Fruit fly (Drosophila melanogaster) whole organism, embryonic: ENCODE measurements around the gene ry.

Experiments used
- Abd-B ChIP-seq: fragments of 200-800 bp; sonication (Bioruptor generic); optimal IDR thresholded peaks from 2 replicates; lab custom pipeline; 2018; ENCODE audit warnings: missing biosample characterization, mild to moderate bottlenecking, missing genetic modification characterization, moderate library complexity
- Adf1 ChIP-seq: fragments of 200-800 bp; sonication (Bioruptor generic); IDR thresholded peaks from 2 replicates; pipeline ENCODE4 v1.3.6; 2022; ENCODE audit warnings: missing biosample characterization, missing genetic modification characterization
- CG11456 ChIP-seq: fragments of 200-800 bp; sonication (Bioruptor generic); IDR thresholded peaks from 3 replicates; pipeline ENCODE4 v1.3.6; 2022; ENCODE audit warnings: missing biosample characterization, missing genetic modification characterization
- CG12659 ChIP-seq: fragments of 200-800 bp; sonication (Bioruptor generic); optimal IDR thresholded peaks from 3 replicates; lab custom pipeline; 2017; ENCODE audit warnings: mild to moderate bottlenecking, missing biosample characterization, missing genetic modification reagents, missing genetic modification characterization
- CG13123 ChIP-seq: fragments of 200-800 bp; sonication (Bioruptor generic); optimal IDR thresholded peaks from 2 replicates; lab custom pipeline; 2016; ENCODE audit warnings: missing biosample characterization, missing genetic modification characterization
- CG13424 ChIP-seq: fragments of 200-800 bp; sonication (Bioruptor generic); optimal IDR thresholded peaks from 2 replicates; lab custom pipeline; 2019; ENCODE audit warnings: missing biosample characterization, mild to moderate bottlenecking, missing genetic modification characterization, moderate library complexity
- CG17186 ChIP-seq: fragments of 200-800 bp; sonication (Bioruptor generic); optimal IDR thresholded peaks from 3 replicates; lab custom pipeline; 2017; ENCODE audit warnings: missing biosample characterization, missing genetic modification reagents, missing genetic modification characterization
- CG17568 ChIP-seq: fragments of 200-800 bp; sonication (Bioruptor generic); optimal IDR thresholded peaks from 2 replicates; lab custom pipeline; 2018; ENCODE audit warnings: missing biosample characterization, mild to moderate bottlenecking, missing genetic modification characterization, moderate library complexity
- CG17612 ChIP-seq: fragments of 200-800 bp; sonication (Bioruptor generic); IDR thresholded peaks from 2 replicates; pipeline ENCODE4 v1.3.6; 2022; ENCODE audit warnings: missing biosample characterization, missing genetic modification characterization
- CG1832 ChIP-seq: fragments of 200-800 bp; sonication (Bioruptor generic); optimal IDR thresholded peaks from 2 replicates; lab custom pipeline; 2017; ENCODE audit warnings: missing biosample characterization, mild to moderate bottlenecking, missing genetic modification characterization, inconsistent platforms
- CG2678 ChIP-seq: fragments of 200-800 bp; sonication (Bioruptor generic); optimal IDR thresholded peaks from 3 replicates; lab custom pipeline; 2019; ENCODE audit warnings: missing biosample characterization, mild to moderate bottlenecking, missing genetic modification characterization, moderate library complexity
- CG2889 ChIP-seq: fragments of 200-800 bp; sonication (Bioruptor generic); IDR thresholded peaks from 3 replicates; pipeline ENCODE4 v1.3.6; 2022; ENCODE audit warnings: missing biosample characterization, missing genetic modification characterization
- CG30403 ChIP-seq: fragments of 200-800 bp; sonication (Bioruptor generic); optimal IDR thresholded peaks from 3 replicates; lab custom pipeline; 2016; ENCODE audit warnings: missing biosample characterization, missing genetic modification characterization
- CG3407 ChIP-seq: fragments of 200-800 bp; sonication (Bioruptor generic); optimal IDR thresholded peaks from 2 replicates; lab custom pipeline; 2018; ENCODE audit warnings: missing biosample characterization, mild to moderate bottlenecking, missing genetic modification characterization
- CG3847 ChIP-seq: fragments of 200-800 bp; sonication (Bioruptor generic); IDR thresholded peaks from 2 replicates; pipeline ENCODE4 v1.3.6; 2022; ENCODE audit warnings: missing biosample characterization, missing genetic modification characterization
- CG5180 ChIP-seq: fragments of 200-800 bp; sonication (Bioruptor generic); optimal IDR thresholded peaks from 3 replicates; lab custom pipeline; 2017; ENCODE audit warnings: missing biosample characterization, missing genetic modification characterization, mild to moderate bottlenecking, moderate library complexity, missing genetic modification reagents
- CG6765 ChIP-seq: fragments of 200-800 bp; sonication (Bioruptor generic); optimal IDR thresholded peaks from 3 replicates; lab custom pipeline; 2017; ENCODE audit warnings: missing biosample characterization, mild to moderate bottlenecking, missing genetic modification characterization
- CG7786 ChIP-seq: fragments of 200-800 bp; sonication (Bioruptor generic); optimal IDR thresholded peaks from 2 replicates; lab custom pipeline; 2016; ENCODE audit warnings: missing biosample characterization, missing genetic modification characterization
- CG9876 ChIP-seq: fragments of 200-800 bp; sonication (Bioruptor generic); optimal IDR thresholded peaks from 2 replicates; lab custom pipeline; 2016; ENCODE audit warnings: missing biosample characterization, missing genetic modification characterization
- Deaf1 ChIP-seq: fragments of 200-800 bp; optimal IDR thresholded peaks from 3 replicates; lab custom pipeline; 2019; ENCODE audit warnings: missing biosample characterization, mild to moderate bottlenecking, missing genetic modification characterization, moderate library complexity
- Drgx ChIP-seq: fragments of 200-800 bp; sonication (Bioruptor generic); IDR thresholded peaks from 2 replicates; pipeline ENCODE4 v1.3.6; 2022; ENCODE audit warnings: missing biosample characterization, missing genetic modification characterization
- E2f1 ChIP-seq: fragments of 200-800 bp; sonication (Bioruptor generic); IDR thresholded peaks from 2 replicates; pipeline ENCODE4 v1.3.6; 2022; ENCODE audit warnings: missing biosample characterization, missing genetic modification characterization
- HLH3B ChIP-seq: fragments of 200-800 bp; sonication (Bioruptor generic); IDR thresholded peaks from 2 replicates; pipeline ENCODE4 v1.3.6; 2022; ENCODE audit warnings: missing biosample characterization, missing genetic modification characterization
- Hand ChIP-seq: fragments of 200-800 bp; sonication (Bioruptor generic); optimal IDR thresholded peaks from 2 replicates; lab custom pipeline; 2017; ENCODE audit warnings: mild to moderate bottlenecking, missing biosample characterization, missing genetic modification reagents, missing genetic modification characterization
- Hmr ChIP-seq: fragments of 200-800 bp; sonication (Bioruptor generic); optimal IDR thresholded peaks from 3 replicates; lab custom pipeline; 2017; ENCODE audit warnings: mild to moderate bottlenecking, missing biosample characterization, missing genetic modification reagents, missing genetic modification characterization
- Hsf ChIP-seq: fragments of 200-800 bp; sonication (Bioruptor generic); optimal IDR thresholded peaks from 3 replicates; lab custom pipeline; 2016; ENCODE audit warnings: missing biosample characterization, missing genetic modification characterization
- Jarid2 ChIP-seq: fragments of 200-800 bp; sonication (Bioruptor generic); optimal IDR thresholded peaks from 3 replicates; lab custom pipeline; 2017; ENCODE audit warnings: mild to moderate bottlenecking, missing biosample characterization, missing genetic modification reagents, missing genetic modification characterization
- Mad ChIP-seq: fragments of 200-800 bp; sonication (Bioruptor generic); optimal IDR thresholded peaks from 2 replicates; lab custom pipeline; 2016; ENCODE audit warnings: missing biosample characterization, missing genetic modification characterization
- Mrtf ChIP-seq: fragments of 200-800 bp; sonication (Bioruptor generic); IDR thresholded peaks from 3 replicates; pipeline ENCODE4 v1.3.6; 2022; ENCODE audit warnings: missing biosample characterization, missing genetic modification characterization
- NC2β ChIP-seq: fragments of 200-800 bp; sonication (Bioruptor generic); optimal IDR thresholded peaks from 2 replicates; lab custom pipeline; 2016; ENCODE audit warnings: missing biosample characterization, missing genetic modification characterization
- Neu2 ChIP-seq: fragments of 200-800 bp; sonication (Bioruptor generic); optimal IDR thresholded peaks from 3 replicates; lab custom pipeline; 2016; ENCODE audit warnings: missing biosample characterization, missing genetic modification characterization, borderline replicate concordance
- Nf-YA ChIP-seq: fragments of 200-800 bp; sonication (Bioruptor generic); IDR thresholded peaks from 2 replicates; pipeline ENCODE4 v1.3.6; 2022; ENCODE audit warnings: missing biosample characterization, missing genetic modification characterization
- PHDP ChIP-seq: fragments of 200-800 bp; sonication (Bioruptor generic); optimal IDR thresholded peaks from 3 replicates; lab custom pipeline; 2018; ENCODE audit warnings: missing biosample characterization, mild to moderate bottlenecking, missing genetic modification characterization, moderate library complexity
- ab ChIP-seq: fragments of 200-800 bp; sonication (Bioruptor generic); optimal IDR thresholded peaks from 2 replicates; lab custom pipeline; 2016; ENCODE audit warnings: missing biosample characterization, missing genetic modification characterization
- bowl ChIP-seq: fragments of 200-800 bp; sonication (Bioruptor generic); IDR thresholded peaks from 2 replicates; pipeline ENCODE4 v1.3.6; 2022; ENCODE audit warnings: missing biosample characterization, missing genetic modification characterization
- dmrt11E ChIP-seq: fragments of 200-800 bp; sonication (Bioruptor generic); optimal IDR thresholded peaks from 3 replicates; lab custom pipeline; 2018; ENCODE audit warnings: missing biosample characterization, mild to moderate bottlenecking, missing genetic modification characterization, moderate library complexity
- emc ChIP-seq: fragments of 200-800 bp; sonication (Bioruptor generic); optimal IDR thresholded peaks from 2 replicates; lab custom pipeline; 2016; ENCODE audit warnings: missing biosample characterization, missing genetic modification characterization
- ems ChIP-seq: fragments of 200-800 bp; sonication (Bioruptor generic); optimal IDR thresholded peaks from 3 replicates; lab custom pipeline; 2016; ENCODE audit warnings: missing biosample characterization, missing genetic modification characterization
- fd3F ChIP-seq: fragments of 200-800 bp; sonication (Bioruptor generic); optimal IDR thresholded peaks from 2 replicates; lab custom pipeline; 2018; ENCODE audit warnings: missing biosample characterization, mild to moderate bottlenecking, missing genetic modification characterization, moderate library complexity
- fd96Cb ChIP-seq: fragments of 200-800 bp; sonication (Bioruptor generic); optimal IDR thresholded peaks from 2 replicates; lab custom pipeline; 2018; ENCODE audit warnings: missing biosample characterization, mild to moderate bottlenecking, missing genetic modification characterization, moderate library complexity
- insv ChIP-seq, 2 experiments: fragments of 200-800 bp; sonication (Bioruptor generic); optimal IDR thresholded peaks; 3 replicates each; lab custom pipeline; 2016 to 2018; ENCODE audit warnings: missing biosample characterization in 2 of 2, missing genetic modification characterization in 2 of 2
- lola ChIP-seq, 3 experiments: fragments of >200 bp in 2 of 3; fragments of 200-800 bp in 1 of 3; sonication (Bioruptor generic) in 1 of 3; optimal IDR thresholded peaks; 2 replicates each; lab custom pipeline; 2017 to 2019; ENCODE audit warnings: missing biosample characterization in 3 of 3, missing genetic modification characterization in 3 of 3, mild to moderate bottlenecking in 1 of 3, moderate library complexity in 1 of 3
- ranshi ChIP-seq: fragments of 200-800 bp; sonication (Bioruptor generic); IDR thresholded peaks from 2 replicates; pipeline ENCODE4 v1.3.6; 2022; ENCODE audit warnings: missing biosample characterization, missing genetic modification characterization
- sd ChIP-seq: fragments of 200-800 bp; sonication (Bioruptor generic); optimal IDR thresholded peaks from 3 replicates; lab custom pipeline; 2018; ENCODE audit warnings: missing biosample characterization, mild to moderate bottlenecking, missing genetic modification characterization, moderate library complexity
- sens-2 ChIP-seq: fragments of 200-800 bp; sonication (Bioruptor generic); IDR thresholded peaks from 2 replicates; pipeline ENCODE4 v1.3.6; 2022; ENCODE audit warnings: missing biosample characterization, missing genetic modification characterization
- slbo ChIP-seq: fragments of 200-800 bp; sonication (Bioruptor generic); IDR thresholded peaks from 2 replicates; pipeline ENCODE4 v1.3.6; 2022; ENCODE audit warnings: missing biosample characterization, missing genetic modification characterization
- sug ChIP-seq: fragments of 200-800 bp; optimal IDR thresholded peaks from 2 replicates; lab custom pipeline; 2019; ENCODE audit warnings: missing biosample characterization, mild to moderate bottlenecking, missing genetic modification characterization, moderate library complexity
- tna ChIP-seq: fragments of 200-800 bp; sonication (Bioruptor generic); IDR thresholded peaks from 2 replicates; pipeline ENCODE4 v1.3.6; 2022; ENCODE audit warnings: missing biosample characterization, missing genetic modification characterization; ENCODE audit not compliant: partially characterized antibody
- zen2 ChIP-seq: fragments of 200-800 bp; sonication (Bioruptor generic); IDR thresholded peaks from 3 replicates; pipeline ENCODE4 v1.3.6; 2022; ENCODE audit warnings: missing biosample characterization, missing genetic modification characterization; ENCODE audit not compliant: partially characterized antibody

Gene ry

DNA sequence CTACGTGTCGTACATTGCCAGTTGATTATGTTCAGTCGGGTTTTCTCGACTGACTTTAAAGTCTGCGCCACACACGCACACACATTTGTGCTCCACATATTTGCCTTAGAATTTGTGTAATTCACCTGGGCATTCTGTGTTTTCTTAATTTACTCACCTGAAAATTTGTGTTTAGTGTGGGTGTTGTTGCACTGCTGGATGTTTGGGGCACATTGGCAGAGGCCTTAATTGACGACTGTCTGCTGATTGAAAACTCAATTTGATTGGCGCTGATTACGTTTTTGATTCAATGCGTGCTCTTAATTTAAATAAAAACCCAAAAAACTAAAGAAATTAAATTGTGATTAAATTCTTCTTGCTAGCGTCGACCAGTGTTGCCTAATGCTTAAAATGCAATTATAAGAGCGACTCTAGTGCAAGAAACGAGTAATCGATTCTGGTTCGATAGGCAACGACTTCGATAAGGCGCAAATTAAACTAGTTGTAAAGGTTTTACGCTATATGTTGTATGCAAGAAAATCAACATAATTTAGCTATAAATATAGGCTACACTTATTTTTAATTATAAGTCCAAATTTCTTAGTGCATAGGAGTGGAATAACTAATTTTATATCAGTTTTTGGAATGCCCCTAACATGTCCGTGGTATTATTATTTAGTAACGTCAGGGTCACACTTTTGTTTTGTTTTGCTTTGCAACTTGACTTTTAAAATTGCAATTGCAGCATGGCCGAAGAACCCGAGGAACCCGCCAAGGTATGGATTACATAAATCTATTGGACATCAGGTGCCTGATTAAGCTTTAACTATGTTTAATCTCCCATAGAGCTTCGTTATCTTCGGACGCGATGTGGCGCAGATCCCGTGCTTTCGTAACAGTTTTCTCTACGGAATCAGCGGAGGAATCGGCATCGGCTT lies 1.8 kb upstream of the ry start, which contains the start of the genes CG46281 and CG46280 (continued):
- TF ChIP-seq fd3F = no peak
- TF ChIP-seq Neu2 = no peak
- no peak for TF ChIP-seq sens-2 (GFP tag; lab: Robert Waterston, UW)
- no peak; the same call in 2 of the 3 replicates for TF ChIP-seq zen2
- no peak for TF ChIP-seq ranshi (GFP tag; lab: Robert Waterston, UW)
- no peak for TF ChIP-seq Abd-B (GFP tag; lab: Kevin White, UChicago)
- TF ChIP-seq fd96Cb (tag; lab: Kevin White, UChicago) = no peak
- TF ChIP-seq CG11456 (GFP tag; lab: Robert Waterston, UW) = no peak
- no peak for TF ChIP-seq CG17568 (GFP tag; lab: Kevin White, UChicago)
- peak in 1 of 2 experiments; percentile 12 for TF ChIP-seq insv (GFP tag; optimal IDR thresholded peaks at IDR 0.05; lab: Kevin White, UChicago)
- TF ChIP-seq CG13123 (GFP tag; lab: Kevin White, UChicago) = no peak
- TF ChIP-seq CG7786 = peak; percentile 6
- no peak for TF ChIP-seq CG17186 (GFP tag; lab: Kevin White, UChicago)
- TF ChIP-seq CG1832 (GFP tag; lab: Kevin White, UChicago) = no peak
- TF ChIP-seq Hmr (GFP tag; lab: Kevin White, UChicago) = no peak
- no peak for TF ChIP-seq CG6765 (GFP tag; lab: Kevin White, UChicago)
- no peak for TF ChIP-seq ab
- no peak for TF ChIP-seq sug (tag; lab: Kevin White, UChicago)
- no peak for TF ChIP-seq CG3407
- TF ChIP-seq HLH3B (GFP tag; lab: Robert Waterston, UW) = no peak
- TF ChIP-seq dmrt11E = peak; percentile 19
- no peak for TF ChIP-seq tna (GFP tag; lab: Robert Waterston, UW)
- TF ChIP-seq NC2β (GFP tag; lab: Kevin White, UChicago) = peak; percentile 56
- TF ChIP-seq Hand = peak; percentile 23
- TF ChIP-seq CG30403 (GFP tag; lab: Kevin White, UChicago) = peak; percentile 46
- peak; percentile 27 for TF ChIP-seq CG13424 (tag; lab: Kevin White, UChicago)
- TF ChIP-seq Drgx = no peak
- peak; percentile 70 for TF ChIP-seq CG12659 (GFP tag; lab: Kevin White, UChicago)
- no peak for TF ChIP-seq PHDP (tag; lab: Kevin White, UChicago)
- TF ChIP-seq Nf-YA (GFP tag; lab: Robert Waterston, UW) = no peak
- TF ChIP-seq Hsf (GFP tag; lab: Kevin White, UChicago) = peak; percentile 45
- TF ChIP-seq CG17612 (GFP tag; lab: Robert Waterston, UW) = no peak
- no peak for TF ChIP-seq CG2678 (tag; lab: Kevin White, UChicago)
- no peak for TF ChIP-seq CG5180 (GFP tag; lab: Kevin White, UChicago)
- peak in 1 of 3 experiments; percentile 30 for TF ChIP-seq lola (GFP tag; optimal IDR thresholded peaks at IDR 0.05; lab: Kevin White, UChicago)
- TF ChIP-seq CG2889 (GFP tag; lab: Robert Waterston, UW) = no peak
- no peak for TF ChIP-seq Adf1 (GFP tag; lab: Robert Waterston, UW)
- no peak for TF ChIP-seq Mrtf
- no peak for TF ChIP-seq sd (tag; lab: Kevin White, UChicago)
- TF ChIP-seq Jarid2 (GFP tag; lab: Kevin White, UChicago) = no peak
- no peak for TF ChIP-seq ems (GFP tag; lab: Kevin White, UChicago)
- no peak for TF ChIP-seq bowl (GFP tag; lab: Robert Waterston, UW)
- no peak for TF ChIP-seq emc (GFP tag; lab: Kevin White, UChicago)
- no peak for TF ChIP-seq slbo
- no peak for TF ChIP-seq CG9876 (GFP tag; lab: Kevin White, UChicago)
- peak; percentile 14 for TF ChIP-seq Mad
- no peak for TF ChIP-seq E2f1 (GFP tag; lab: Robert Waterston, UW)
- no peak for TF ChIP-seq Deaf1 (tag; lab: Kevin White, UChicago)
- TF ChIP-seq CG3847 (GFP tag; lab: Robert Waterston, UW) = 0 out of 2 replicates have a peak, but pooled peaks have one; percentile 36
